Worm (Caenorhabditis elegans): ENCODE data around the gene cdc-48.1.

ce11 chrII:10570302-10570701 lies 7.1 kb upstream of the cdc-48.1 start, which contains the start of gene txt-13:
- TF ChIP-seq ama-1 (optimal IDR thresholded peaks at IDR 0.05) (no peak), ztf-16 (tag; optimal IDR thresholded peaks at IDR 0.05) (no peak), Y22D7AL.16 (tag; optimal IDR thresholded peaks at IDR 0.05) (no peak), K02D7.2 (tag; optimal IDR thresholded peaks at IDR 0.05) (no peak), sox-4 (tag; optimal IDR thresholded peaks at IDR 0.05) (no peak), pha-2 (tag; optimal IDR thresholded peaks at IDR 0.05) (no peak), sdc-2 (tag; optimal IDR thresholded peaks at IDR 0.05) (no peak), fkh-10 (GFP tag; optimal IDR thresholded peaks at IDR 0.05) (no peak), elt-2 (tag; optimal IDR thresholded peaks at IDR 0.05) (no peak), gmeb-2 (tag; optimal IDR thresholded peaks at IDR 0.05) (no peak)
